Fruit fly (Drosophila melanogaster) whole organism, embryonic: ENCODE data around the gene CG14102.
"Not testable (repeated sequence)": the region's sequence is repeated elsewhere in the genome, so short reads cannot be mapped to it uniquely, and the experiment has no call there.

Experiments used
- CG10979 ChIP-seq: fragments of 200-800 bp; sonication (Bioruptor generic); optimal IDR thresholded peaks from 2 replicates; lab custom pipeline; 2018; ENCODE audit warnings: missing biosample characterization, mild to moderate bottlenecking, missing genetic modification characterization, moderate library complexity
- CG34376 ChIP-seq: fragments of 200-800 bp; sonication (Bioruptor generic); optimal IDR thresholded peaks from 2 replicates; lab custom pipeline; 2018; ENCODE audit warnings: missing biosample characterization, mild to moderate bottlenecking, missing genetic modification characterization
- CG4820 ChIP-seq: fragments of 200-800 bp; sonication (Bioruptor generic); optimal IDR thresholded peaks from 3 replicates; lab custom pipeline; 2016; ENCODE audit warnings: missing biosample characterization, missing genetic modification characterization
- CG6272 ChIP-seq: fragments of 200-800 bp; sonication (Bioruptor generic); IDR thresholded peaks from 2 replicates; pipeline ENCODE4 v1.3.6; 2022; ENCODE audit warnings: missing biosample characterization, missing genetic modification characterization
- CG6689 ChIP-seq: fragments of 200-800 bp; sonication (Bioruptor generic); IDR thresholded peaks from 2 replicates; pipeline ENCODE4 v1.3.6; 2022; ENCODE audit warnings: missing biosample characterization, missing genetic modification characterization
- CHES-1-like ChIP-seq: fragments of 200-800 bp; sonication (Bioruptor generic); optimal IDR thresholded peaks from 2 replicates; lab custom pipeline; 2016; ENCODE audit warnings: missing biosample characterization, missing genetic modification characterization
- Chrac-16 ChIP-seq: fragments of 200-800 bp; sonication (Bioruptor generic); optimal IDR thresholded peaks from 3 replicates; lab custom pipeline; 2016; ENCODE audit warnings: missing biosample characterization, missing genetic modification characterization
- Sry-β ChIP-seq: fragments of 200-800 bp; sonication (Bioruptor generic); optimal IDR thresholded peaks from 2 replicates; lab custom pipeline; 2018; ENCODE audit warnings: missing biosample characterization, mild to moderate bottlenecking, missing genetic modification characterization, moderate library complexity
- maf-S ChIP-seq: fragments of 200-800 bp; sonication (Bioruptor generic); optimal IDR thresholded peaks from 2 replicates; lab custom pipeline; 2016; ENCODE audit warnings: missing biosample characterization, missing genetic modification characterization
- tgo ChIP-seq: fragments of 200-800 bp; sonication (Bioruptor generic); IDR thresholded peaks from 3 replicates; pipeline ENCODE4 v1.3.6; 2022; ENCODE audit warnings: missing biosample characterization, missing genetic modification characterization

CG14102 gene

DNA sequence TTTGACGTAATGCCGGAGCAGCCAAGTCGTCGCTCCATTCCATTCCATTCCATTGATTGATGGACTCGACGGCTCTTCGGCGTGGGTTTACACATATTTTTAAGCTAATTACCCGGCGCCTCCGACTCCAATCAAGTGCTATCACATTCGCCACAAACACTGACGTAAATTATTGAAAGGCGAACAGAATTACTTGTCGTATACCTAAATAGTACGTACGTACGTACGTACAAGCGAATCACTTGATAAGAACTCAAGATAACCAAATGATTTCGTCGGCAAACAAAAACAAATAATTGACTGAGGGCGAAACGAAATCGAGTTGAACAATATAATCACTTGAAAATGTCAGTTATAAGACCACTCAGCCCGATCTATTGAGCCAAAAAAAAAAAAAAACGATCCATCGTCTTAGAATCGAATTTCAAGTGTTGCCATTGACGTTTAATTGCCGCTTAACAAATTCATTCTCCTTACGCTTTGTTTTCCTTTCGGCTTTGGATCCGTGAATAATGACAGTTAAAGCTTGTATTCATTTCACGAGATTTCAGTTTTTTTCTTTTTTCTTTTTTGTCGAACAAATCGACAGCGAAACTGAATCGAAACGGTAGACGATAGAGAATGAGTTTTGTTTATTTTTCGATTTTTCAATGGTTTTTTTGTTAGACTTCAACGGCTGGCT lies 23.7 kb downstream of the CG14102 start (continued):
- TF ChIP-seq CG34376 (GFP tag; lab: Kevin White, UChicago): peak; percentile 34
- no peak for TF ChIP-seq CG10979
- no peak for TF ChIP-seq CG4820
- no peak for TF ChIP-seq Chrac-16 (GFP tag; lab: Kevin White, UChicago)
- no peak for TF ChIP-seq maf-S (GFP tag; lab: Kevin White, UChicago)
- TF ChIP-seq, all 482 proteins: peak for 18

DNA sequence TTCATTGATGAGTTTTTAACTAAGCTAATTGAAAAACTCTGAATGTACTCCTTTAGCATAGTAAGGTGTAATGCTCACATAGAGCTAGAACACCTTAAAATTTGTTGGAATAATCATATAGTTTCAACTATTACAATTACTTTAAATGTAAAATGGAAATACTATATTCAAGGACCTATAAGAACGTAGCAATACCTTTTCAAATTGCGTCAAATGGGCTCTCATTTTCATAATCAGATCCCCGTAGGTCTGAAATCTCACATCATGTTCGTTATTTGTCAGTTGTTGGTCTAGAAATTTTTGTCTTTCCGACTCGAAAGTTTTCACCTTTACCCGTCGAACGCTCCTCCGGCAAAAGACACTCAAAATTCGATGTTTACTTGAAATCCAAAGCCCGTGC lies 41.0 kb downstream of the CG14102 start, which contains the start of gene Vtld:
Gene Vtld (plus strand): TSS at position 301 of the 400 bp plus-strand sequence.
- TF ChIP-seq tgo (GFP tag; lab: Robert Waterston, UW); Sry-β (GFP tag; lab: Kevin White, UChicago); CG34376 (GFP tag; lab: Kevin White, UChicago): not testable (repeated sequence)

DNA sequence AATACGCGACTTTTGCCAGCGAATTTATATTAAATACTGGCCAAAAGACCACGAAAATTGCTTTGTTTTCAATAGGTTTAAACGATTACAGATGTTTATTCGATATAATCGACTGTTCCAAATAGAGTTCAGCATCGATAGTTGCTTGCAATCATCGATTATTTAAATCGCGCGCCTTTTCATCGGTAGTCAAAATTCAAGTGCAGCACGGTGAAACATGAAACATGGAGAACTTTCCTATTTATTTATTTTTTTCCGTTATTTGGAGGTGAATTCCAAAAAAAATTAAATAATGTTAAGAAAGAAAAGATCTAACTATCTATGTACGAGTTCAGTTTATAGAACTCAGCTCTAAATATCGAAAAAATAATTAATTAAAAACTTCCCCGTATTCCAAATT lies 51.4 kb downstream of the CG14102 start, which contains the start of gene CG42638:
Gene CG42638 (minus strand): TSS at position 101 of the 400 bp plus-strand sequence.
- not testable (repeated sequence) for TF ChIP-seq CG6689 (GFP tag; lab: Robert Waterston, UW); CG6272 (GFP tag; lab: Robert Waterston, UW); CHES-1-like (GFP tag; lab: Kevin White, UChicago)
